Worm (Caenorhabditis elegans): ENCODE data around the gene rsd-2.
A peak's percentile ranks its signal among the peaks of the same experiment; 100 is the strongest.
"Not testable (repeated sequence)": the region's sequence is repeated elsewhere in the genome, so short reads cannot be mapped to it uniquely, and the experiment has no call there.

rsd-2 gene

ce11 chrIV:13578953-13579352, 38.9 kb upstream of the rsd-2 start, which contains the start of gene sru-16:
Gene sru-16 (plus strand): TSS chrIV:13579253.
- TF ChIP-seq C16A3.4 (tag; optimal IDR thresholded peaks at IDR 0.05); fkh-10 (GFP tag; optimal IDR thresholded peaks at IDR 0.05); ztf-11 (tag; optimal IDR thresholded peaks at IDR 0.05): not testable (repeated sequence)

DNA sequence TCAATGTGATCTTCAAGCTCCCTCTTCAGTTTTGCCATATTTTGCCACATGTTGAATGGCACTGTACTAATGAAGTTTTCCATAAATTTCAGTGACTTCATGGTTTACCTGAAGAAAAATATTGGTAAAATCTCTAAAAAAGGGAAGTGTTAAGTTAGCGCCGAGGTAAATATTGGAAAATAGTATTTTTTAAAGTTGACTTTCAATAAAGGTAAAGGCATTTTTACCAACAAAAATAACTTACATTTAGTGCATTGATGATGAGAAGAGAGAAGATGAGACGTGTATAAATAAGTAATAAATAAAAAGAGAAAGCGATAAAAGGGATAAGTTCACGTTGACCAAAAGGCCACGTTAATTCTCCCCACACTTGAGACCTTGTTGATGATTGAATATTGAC, 38.1 kb upstream of the rsd-2 start, which contains the start of gene Y45F10B.8:
Gene Y45F10B.8, minus strand, starts transcription at position 101 of the 400 bp plus-strand sequence.
- TF ChIP-seq nhr-20, blmp-1, ztf-4 (tag; optimal IDR thresholded peaks at IDR 0.05): not testable (repeated sequence)

ce11 chrIV:13575673-13576072, 35.6 kb upstream of the rsd-2 start:
- TF ChIP-seq elt-3 (tag; optimal IDR thresholded peaks at IDR 0.05) = no peak
- no peak for TF ChIP-seq egl-13 (tag; optimal IDR thresholded peaks at IDR 0.05)
- TF ChIP-seq unc-130 (tag; optimal IDR thresholded peaks at IDR 0.05) = no peak
- TF ChIP-seq ces-1 (GFP tag; optimal IDR thresholded peaks at IDR 0.05) = no peak
- TF ChIP-seq ceh-63 (GFP tag; optimal IDR thresholded peaks at IDR 0.05) = no peak
- no peak for TF ChIP-seq pax-3 (tag; optimal IDR thresholded peaks at IDR 0.05)
- no peak for TF ChIP-seq lin-13 (GFP tag; optimal IDR thresholded peaks at IDR 0.05)
- no peak for TF ChIP-seq nhr-47 (tag; optimal IDR thresholded peaks at IDR 0.05)
- no peak for TF ChIP-seq snu-23 (GFP tag; optimal IDR thresholded peaks at IDR 0.05)
- no peak for TF ChIP-seq tbx-2 (tag; optimal IDR thresholded peaks at IDR 0.05)
- TF ChIP-seq aly-2 (tag; optimal IDR thresholded peaks at IDR 0.05) = no peak
- TF ChIP-seq lin-39 (tag; optimal IDR thresholded peaks at IDR 0.05) = no peak
- TF ChIP-seq hpl-2 (GFP tag; optimal IDR thresholded peaks at IDR 0.05) = no peak
- TF ChIP-seq grh-1 (GFP tag; IDR thresholded peaks at IDR 0.05) = no peak

ce11 chrIV:13574733-13575132, 34.7 kb upstream of the rsd-2 start, which contains the start of gene srd-10:
Gene srd-10 (plus strand): TSS chrIV:13575033.
- TF ChIP-seq nhr-85 (tag) (peak; percentile 24), alr-1 (tag; optimal IDR thresholded peaks at IDR 0.05; ENCODE audit: borderline replicate concordance) (no peak), nhr-237 (tag; optimal IDR thresholded peaks at IDR 0.05) (no peak)

- TF ChIP-seq fkh-10 (GFP tag; optimal IDR thresholded peaks at IDR 0.05) = peak; percentile 80
- no peak for TF ChIP-seq nhr-77 (tag; optimal IDR thresholded peaks at IDR 0.05)
- no peak for TF ChIP-seq unc-130 (tag; optimal IDR thresholded peaks at IDR 0.05)
- TF ChIP-seq lin-14 (GFP tag; optimal IDR thresholded peaks at IDR 0.05) = peak; percentile 49
- TF ChIP-seq lin-35 (GFP tag; optimal IDR thresholded peaks at IDR 0.05) = no peak
- no peak for TF ChIP-seq nhr-76 (tag; optimal IDR thresholded peaks at IDR 0.05)
Observed at ce11 chrIV:13564284-13564683, 24.2 kb upstream of the rsd-2 start.

DNA sequence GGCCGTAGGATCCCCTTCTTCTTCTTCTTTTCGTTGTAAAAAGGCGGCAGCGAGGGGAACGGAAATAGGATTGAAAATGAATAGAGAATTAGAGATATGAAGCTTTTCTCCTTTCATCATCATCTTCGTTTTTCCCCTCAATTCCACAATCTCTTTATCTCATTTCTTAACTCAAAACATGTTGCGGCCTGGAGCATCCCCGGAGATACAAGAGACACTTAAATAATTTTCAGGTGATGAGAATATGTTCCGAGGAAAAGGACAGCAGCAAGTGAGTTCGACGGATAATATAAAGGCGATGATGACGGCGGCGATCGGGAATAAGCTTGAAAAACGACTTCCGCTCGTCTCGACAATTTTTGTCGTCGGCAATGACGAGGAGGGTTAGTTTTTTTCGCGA, 21.6 kb upstream of the rsd-2 start, which contains the start of the genes Y45F10B.13 and qui-1:
Gene Y45F10B.13, minus strand, starts transcription at position 101 of the 400 bp plus-strand sequence.
Gene qui-1, plus strand, starts transcription at position 233 of the 400 bp plus-strand sequence.
- TF ChIP-seq nhr-237 (tag; optimal IDR thresholded peaks at IDR 0.05) (no peak), ceh-8 (GFP tag; optimal IDR thresholded peaks at IDR 0.05) (no peak), dsc-1 (tag; optimal IDR thresholded peaks at IDR 0.05) (peak; percentile 64), zip-4 (GFP tag; optimal IDR thresholded peaks at IDR 0.05) (no peak), nhr-84 (tag; optimal IDR thresholded peaks at IDR 0.05) (no peak), lin-39 (tag; optimal IDR thresholded peaks at IDR 0.05) (no peak), C34B4.2 (tag; optimal IDR thresholded peaks at IDR 0.05) (no peak), sptf-1 (tag; optimal IDR thresholded peaks at IDR 0.05) (no peak), lin-14 (GFP tag; optimal IDR thresholded peaks at IDR 0.05) (peak; percentile 47), unc-30 (tag; optimal IDR thresholded peaks at IDR 0.05) (no peak), rnt-1 (tag; optimal IDR thresholded peaks at IDR 0.05) (peak; percentile 22)
